Worm (Caenorhabditis elegans): ENCODE measurements around the gene K06H7.1.

The K06H7.1 gene

DNA sequence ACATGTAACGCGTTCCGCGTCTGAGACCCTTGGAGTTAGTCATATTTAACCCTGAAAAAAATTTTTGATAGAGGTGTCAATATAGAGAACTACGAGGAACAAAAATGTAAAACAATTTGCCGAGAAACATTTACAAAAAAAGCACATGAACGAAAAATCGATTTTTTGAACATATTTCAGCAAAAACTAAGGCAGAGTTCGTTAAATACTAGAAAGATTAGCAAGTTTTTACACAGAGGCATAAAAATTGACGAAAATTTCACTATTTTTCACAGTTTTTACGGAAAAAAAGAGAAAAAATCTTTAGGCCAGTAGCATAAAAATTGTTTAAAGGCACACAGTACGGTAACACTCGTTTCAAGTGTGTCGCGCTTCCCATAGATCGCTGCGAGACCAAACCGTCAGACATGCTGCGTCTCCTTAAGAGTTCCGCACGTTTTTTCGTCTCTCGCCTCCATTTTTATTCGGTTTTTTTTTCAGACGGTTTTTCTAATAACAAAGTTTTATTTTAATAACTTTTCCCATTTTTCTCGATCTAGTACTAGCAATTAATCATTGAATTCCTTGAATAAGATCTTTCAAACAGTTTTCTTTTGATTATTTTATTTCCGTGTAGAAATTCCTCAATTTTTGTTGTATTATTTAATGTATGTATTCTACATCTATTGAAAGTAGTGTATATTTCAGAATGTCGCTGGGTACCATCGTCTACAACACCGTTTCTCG, 31.2 kb downstream of the K06H7.1 start, which contains the start of the genes rpl-21 and C14B9.10 (continued):
- TF ChIP-seq nhr-10 (tag; optimal IDR thresholded peaks at IDR 0.05) = no peak
- TF ChIP-seq sma-3 (GFP tag; optimal IDR thresholded peaks at IDR 0.05) = peak; percentile 76
- peak; percentile 89 for TF ChIP-seq C34F6.9 (tag; optimal IDR thresholded peaks at IDR 0.05)
- no peak for TF ChIP-seq ztf-1 (GFP tag; conservative IDR thresholded peaks at IDR 0.05)
- TF ChIP-seq crh-2 (tag; optimal IDR thresholded peaks at IDR 0.05) = peak; percentile 88
- no peak for TF ChIP-seq lin-39 (tag; optimal IDR thresholded peaks at IDR 0.05)
- no peak for TF ChIP-seq nhr-237 (tag; optimal IDR thresholded peaks at IDR 0.05)
- peak; percentile 63 for TF ChIP-seq ZK546.5 (tag; optimal IDR thresholded peaks at IDR 0.05)
- TF ChIP-seq nhr-11 (tag; optimal IDR thresholded peaks at IDR 0.05) = no peak
- no peak for TF ChIP-seq alr-1 (tag; optimal IDR thresholded peaks at IDR 0.05)
- TF ChIP-seq blmp-1 (tag; optimal IDR thresholded peaks at IDR 0.05; ENCODE audit: insufficient read depth) = peak; percentile 32
- no peak for TF ChIP-seq peb-1 (tag; optimal IDR thresholded peaks at IDR 0.05)
- TF ChIP-seq nhr-21 (tag; optimal IDR thresholded peaks at IDR 0.05) = peak; percentile 76
- peak; percentile 96 to 99 for TF ChIP-seq lsy-2 (tag; optimal IDR thresholded peaks at IDR 0.05)
- TF ChIP-seq ceh-16 (tag; optimal IDR thresholded peaks at IDR 0.05) = peak; percentile 19
- TF ChIP-seq F13H6.1 (tag; optimal IDR thresholded peaks at IDR 0.05) = peak; percentile 71
- peak; percentile 61 for TF ChIP-seq ztf-4 (tag; optimal IDR thresholded peaks at IDR 0.05)
- TF ChIP-seq lin-11 (tag; optimal IDR thresholded peaks at IDR 0.05) = peak; percentile 60
- no peak for TF ChIP-seq elt-1 (tag; optimal IDR thresholded peaks at IDR 0.05)
- TF ChIP-seq lin-13 (GFP tag; optimal IDR thresholded peaks at IDR 0.05) = peak; percentile 80

DNA sequence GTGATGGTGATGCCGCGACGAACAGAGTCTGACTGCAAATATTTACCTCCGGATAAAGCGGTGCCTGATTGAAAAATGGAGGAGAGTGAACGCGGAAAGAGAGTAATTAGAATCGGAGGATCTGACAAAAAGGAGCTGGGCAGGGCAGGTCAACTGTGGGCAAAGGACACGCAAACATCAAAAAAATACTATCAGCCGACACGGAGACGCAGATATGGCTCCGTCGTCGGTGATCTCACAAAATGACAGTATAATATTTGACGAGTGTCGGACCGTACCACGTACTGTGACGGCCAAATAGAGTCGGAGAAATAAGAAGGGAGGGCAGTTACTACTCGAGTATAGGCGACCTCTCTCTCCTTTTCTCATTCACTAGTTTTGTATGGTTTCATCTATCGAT, 33.4 kb downstream of the K06H7.1 start:
- TF ChIP-seq blmp-1 (tag; optimal IDR thresholded peaks at IDR 0.05; ENCODE audit: insufficient read depth) (no peak), nhr-129 (tag; optimal IDR thresholded peaks at IDR 0.05) (peak; percentile 9), sem-4 (tag; optimal IDR thresholded peaks at IDR 0.05) (no peak), R02D3.7 (tag; optimal IDR thresholded peaks at IDR 0.05) (no peak), alr-1 (tag; optimal IDR thresholded peaks at IDR 0.05) (no peak), lsy-2 (tag; optimal IDR thresholded peaks at IDR 0.05) (no peak), C34F6.9 (tag; optimal IDR thresholded peaks at IDR 0.05) (no peak), ztf-4 (tag; optimal IDR thresholded peaks at IDR 0.05) (no peak), nhr-23 (tag; optimal IDR thresholded peaks at IDR 0.05) (no peak), nhr-6 (tag; optimal IDR thresholded peaks at IDR 0.05) (no peak), egl-27 (tag; optimal IDR thresholded peaks at IDR 0.05) (no peak), nhr-25 (tag; optimal IDR thresholded peaks at IDR 0.05) (no peak), ztf-11 (tag; optimal IDR thresholded peaks at IDR 0.05) (no peak), peb-1 (tag; optimal IDR thresholded peaks at IDR 0.05) (peak; percentile 10), nhr-77 (tag; optimal IDR thresholded peaks at IDR 0.05) (no peak)

ce11 chrIII:8133346-8133745, 34.2 kb downstream of the K06H7.1 start, which contains the start of gene C14B9.2:
Gene C14B9.2, plus strand, starts transcription at chrIII:8133665.
- TF ChIP-seq fos-1 (tag; optimal IDR thresholded peaks at IDR 0.05) (peak; percentile 6), crh-2 (tag; optimal IDR thresholded peaks at IDR 0.05) (peak; percentile 36), mab-5 (tag; optimal IDR thresholded peaks at IDR 0.05) (no peak), lin-13 (GFP tag; optimal IDR thresholded peaks at IDR 0.05) (no peak), nhr-77 (tag; optimal IDR thresholded peaks at IDR 0.05) (no peak)

- TF ChIP-seq crh-2 (tag; optimal IDR thresholded peaks at IDR 0.05) (peak; percentile 22), mdl-1 (tag; optimal IDR thresholded peaks at IDR 0.05) (no peak), mbf-1 (tag; optimal IDR thresholded peaks at IDR 0.05) (no peak), ztf-4 (tag; optimal IDR thresholded peaks at IDR 0.05) (no peak), unc-62 (GFP tag; optimal IDR thresholded peaks at IDR 0.05) (no peak), lin-39 (tag; optimal IDR thresholded peaks at IDR 0.05) (no peak), nhr-77 (tag; optimal IDR thresholded peaks at IDR 0.05) (peak; percentile 14), alr-1 (tag; optimal IDR thresholded peaks at IDR 0.05) (no peak), R02D3.7 (tag; optimal IDR thresholded peaks at IDR 0.05) (no peak), sma-9 (GFP tag; optimal IDR thresholded peaks at IDR 0.05) (peak; percentile 1), sma-9 (tag; optimal IDR thresholded peaks at IDR 0.05) (no peak), ztf-11 (tag; optimal IDR thresholded peaks at IDR 0.05) (no peak), ztf-1 (GFP tag; conservative IDR thresholded peaks at IDR 0.05) (no peak), unc-55 (GFP tag; optimal IDR thresholded peaks at IDR 0.05) (no peak), elt-1 (tag; optimal IDR thresholded peaks at IDR 0.05) (no peak), zag-1 (tag; optimal IDR thresholded peaks at IDR 0.05) (no peak), ZK546.5 (tag; optimal IDR thresholded peaks at IDR 0.05) (no peak), nhr-25 (tag; optimal IDR thresholded peaks at IDR 0.05) (no peak), gmeb-1 (tag; optimal IDR thresholded peaks at IDR 0.05) (no peak), nhr-23 (tag; optimal IDR thresholded peaks at IDR 0.05) (no peak), nhr-129 (tag; optimal IDR thresholded peaks at IDR 0.05) (peak; percentile 50), nhr-10 (tag; optimal IDR thresholded peaks at IDR 0.05) (no peak), skn-1 (tag; optimal IDR thresholded peaks at IDR 0.05) (no peak), Y55F3AM.14 (GFP tag; optimal IDR thresholded peaks at IDR 0.05) (no peak), F13H6.1 (tag; optimal IDR thresholded peaks at IDR 0.05) (peak; percentile 47), aly-2 (tag; optimal IDR thresholded peaks at IDR 0.05) (no peak), ceh-16 (tag; optimal IDR thresholded peaks at IDR 0.05) (no peak), nhr-11 (tag; optimal IDR thresholded peaks at IDR 0.05) (no peak), lsy-2 (tag; optimal IDR thresholded peaks at IDR 0.05) (no peak), sma-3 (GFP tag; optimal IDR thresholded peaks at IDR 0.05) (no peak), lin-11 (tag; optimal IDR thresholded peaks at IDR 0.05) (no peak), ceh-82 (tag; optimal IDR thresholded peaks at IDR 0.05) (no peak)
These were observed 37.5 kb downstream of the K06H7.1 start for ce11 chrIII:8136517-8137099.
